Worm (Caenorhabditis elegans): ENCODE measurements around the gene chtl-1.

DNA sequence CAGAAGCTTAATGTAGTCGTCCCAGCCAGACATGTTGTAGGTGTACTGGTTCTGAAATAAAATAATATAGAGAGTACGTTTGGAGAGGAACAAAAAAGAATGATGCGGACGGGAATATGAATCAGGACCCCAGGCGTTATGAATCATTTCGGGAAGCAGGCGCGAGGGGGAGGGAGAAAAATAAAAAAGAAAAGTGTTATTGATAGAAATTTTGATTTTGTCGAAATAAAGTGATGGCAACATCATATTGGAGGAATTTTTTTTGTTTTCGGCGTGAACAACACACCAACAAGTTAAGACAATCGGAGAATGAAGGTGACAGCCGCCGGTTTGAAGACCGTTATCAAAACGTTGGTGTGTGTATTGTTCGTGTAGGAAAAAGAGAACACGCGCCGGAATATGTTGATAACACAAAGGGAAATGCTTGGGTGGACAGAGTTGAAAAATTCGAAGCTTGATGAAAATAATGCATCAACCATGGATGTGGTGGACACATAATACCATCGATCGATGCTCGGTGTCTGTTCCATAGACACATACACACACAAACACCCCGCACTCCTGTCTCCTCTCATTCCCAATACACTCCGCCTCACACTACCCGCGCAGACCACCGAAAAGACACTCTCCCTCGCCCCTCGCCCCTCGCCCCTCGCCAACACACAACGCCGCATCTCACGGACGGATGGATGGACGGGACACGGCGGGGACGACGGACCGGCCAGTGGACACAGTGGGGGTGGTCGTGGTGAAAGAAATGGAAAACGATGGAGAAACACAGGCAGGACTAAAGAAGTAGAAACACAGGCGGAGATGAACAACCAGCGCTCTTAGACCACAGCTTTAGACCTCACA is 9.9 kb downstream of the chtl-1 start, which contains the start of gene pfn-2:
- TF ChIP-seq nhr-28 (tag; optimal IDR thresholded peaks at IDR 0.05): peak; percentile 38
- TF ChIP-seq ZK337.2 (GFP tag; IDR thresholded peaks at IDR 0.05): no peak
- peak in 1 of 2 experiments; percentile 66 for TF ChIP-seq unc-62 (GFP tag; optimal IDR thresholded peaks at IDR 0.05 in 1 of 2)
- no peak for TF ChIP-seq unc-62 (tag; optimal IDR thresholded peaks at IDR 0.05)
- TF ChIP-seq lin-38 (GFP tag; IDR thresholded peaks at IDR 0.05): no peak; the same call in 1 of the 2 replicates
- TF ChIP-seq skn-1 (tag; optimal IDR thresholded peaks at IDR 0.05): no peak
- TF ChIP-seq unc-130 (GFP tag; optimal IDR thresholded peaks at IDR 0.05): no peak
- no peak for TF ChIP-seq zfp-2 (tag; optimal IDR thresholded peaks at IDR 0.05)
- TF ChIP-seq ceh-32 (tag; optimal IDR thresholded peaks at IDR 0.05; ENCODE audit: poor library complexity): no peak
- no peak for TF ChIP-seq nhr-76 (tag; optimal IDR thresholded peaks at IDR 0.05)
